Worm (Caenorhabditis elegans): ENCODE data around the gene K04C2.7.

Gene K04C2.7

ce11 chrIII:6897587-6898064 is 16.7 kb downstream of the K04C2.7 start, which contains the start of gene T07E3.4 (continued):
- TF ChIP-seq lin-1 (GFP tag; IDR thresholded peaks at IDR 0.05) (peak; percentile 64; the same call in 1 of the 2 replicates), php-3 (GFP tag; IDR thresholded peaks at IDR 0.05) (0 out of 2 replicates have a peak, but pooled peaks have one; percentile 39), mdl-1 (tag; optimal IDR thresholded peaks at IDR 0.05) (peak; percentile 22 to 72), unc-39 (tag; optimal IDR thresholded peaks at IDR 0.05) (no peak), ceh-44 (GFP tag; IDR thresholded peaks at IDR 0.05) (no peak), aha-1 (tag) (peak; percentile 98), F49E8.2 (tag; optimal IDR thresholded peaks at IDR 0.05; ENCODE audit: borderline replicate concordance) (no peak), hlh-11 (tag; optimal IDR thresholded peaks at IDR 0.05) (peak; percentile 93), unc-62 (GFP tag; optimal IDR thresholded peaks at IDR 0.05 in 1 of 2) (peak in 1 of 2 experiments; percentile 90), unc-62 (tag; optimal IDR thresholded peaks at IDR 0.05) (no peak), nhr-42 (GFP tag; IDR thresholded peaks at IDR 0.05) (no peak), mxl-3 (GFP tag; optimal IDR thresholded peaks at IDR 0.05) (peak; percentile 34), dve-1 (tag; optimal IDR thresholded peaks at IDR 0.05; ENCODE audit: insufficient read depth) (peak; percentile 73), nhr-102 (tag; optimal IDR thresholded peaks at IDR 0.05) (peak; percentile 39), hif-1 (tag; optimal IDR thresholded peaks at IDR 0.05) (no peak), madf-9 (GFP tag; conservative IDR thresholded peaks at IDR 0.05) (no peak), ceh-28 (tag; optimal IDR thresholded peaks at IDR 0.05) (no peak), mep-1 (tag; optimal IDR thresholded peaks at IDR 0.05) (peak; percentile 69), aly-2 (tag; optimal IDR thresholded peaks at IDR 0.05) (no peak), Y105C5A.15 (GFP tag; IDR thresholded peaks at IDR 0.05) (no peak), dpl-1 (GFP tag; optimal IDR thresholded peaks at IDR 0.05) (peak; percentile 48), T20F7.1 (GFP tag; optimal IDR thresholded peaks at IDR 0.05) (peak; percentile 60), cey-2 (tag; optimal IDR thresholded peaks at IDR 0.05; ENCODE audit: borderline replicate concordance, insufficient read depth) (peak; percentile 19), F10B5.3 (tag; optimal IDR thresholded peaks at IDR 0.05) (no peak), daf-19 (GFP tag; conservative IDR thresholded peaks at IDR 0.05) (no peak), fos-1 (tag; optimal IDR thresholded peaks at IDR 0.05) (no peak), mes-2 (tag; optimal IDR thresholded peaks at IDR 0.05; ENCODE audit: poor library complexity, severe bottlenecking) (peak; percentile 66), daf-8 (GFP tag; IDR thresholded peaks at IDR 0.05) (no peak), nhr-28 (tag; optimal IDR thresholded peaks at IDR 0.05) (peak; percentile 84), zfp-3 (GFP tag; conservative IDR thresholded peaks at IDR 0.05) (no peak), nhr-237 (tag; optimal IDR thresholded peaks at IDR 0.05) (no peak), zip-2 (tag; optimal IDR thresholded peaks at IDR 0.05) (peak; percentile 8), ama-1 (optimal IDR thresholded peaks at IDR 0.05) (no peak), lir-3 (tag; optimal IDR thresholded peaks at IDR 0.05) (no peak), T26A8.4 (GFP tag; IDR thresholded peaks at IDR 0.05) (peak; percentile 59), ctbp-1 (GFP tag; IDR thresholded peaks at IDR 0.05) (peak; percentile 57; the same call in 1 of the 2 replicates), hlh-30 (tag; optimal IDR thresholded peaks at IDR 0.05; ENCODE audit: insufficient read depth) (peak; percentile 91), nhr-77 (tag; optimal IDR thresholded peaks at IDR 0.05) (no peak), dmd-6 (GFP tag; IDR thresholded peaks at IDR 0.05) (peak; percentile 94), ZK546.5 (tag; optimal IDR thresholded peaks at IDR 0.05) (no peak), lim-7 (GFP tag; IDR thresholded peaks at IDR 0.05) (no peak), ztf-7 (tag; optimal IDR thresholded peaks at IDR 0.05) (peak; percentile 48), egl-43 (GFP tag; IDR thresholded peaks at IDR 0.05) (no peak), D1046.2 (GFP tag; IDR thresholded peaks at IDR 0.05) (no peak), Y48G9A.11 (GFP tag; IDR thresholded peaks at IDR 0.05) (no peak), ceh-62 (tag; optimal IDR thresholded peaks at IDR 0.05) (no peak), hmg-1.1 (GFP tag; IDR thresholded peaks at IDR 0.05) (peak; percentile 76), madf-5 (GFP tag; IDR thresholded peaks at IDR 0.05) (no peak), attf-4 (tag; optimal IDR thresholded peaks at IDR 0.05) (no peak)
